Worm (Caenorhabditis elegans) whole organism, early embryonic: Measurements from ENCODE around the gene F16F9.3.

Experiments
- B0310.2 ChIP-seq: sonication (generic microtip); optimal IDR thresholded peaks from 2 replicates; lab custom pipeline; 2016; ENCODE audit warnings: mild to moderate bottlenecking, missing genetic modification characterization, missing compliant biosample characterization
- F13C5.2 ChIP-seq: sonication (generic microtip); optimal IDR thresholded peaks from 2 replicates; lab custom pipeline; 2017; ENCODE audit warnings: mild to moderate bottlenecking, missing genetic modification characterization, inconsistent platforms, missing compliant biosample characterization
- ama-1 ChIP-seq: fragments of 150-350 bp; optimal IDR thresholded peaks from 2 replicates; lab custom pipeline; 2014
- ceh-13 ChIP-seq: fragments of 200-800 bp; sonication (Bioruptor generic); optimal IDR thresholded peaks from 2 replicates; lab custom pipeline; 2018; ENCODE audit warnings: mild to moderate bottlenecking, missing genetic modification characterization, missing compliant biosample characterization
- flt-1 ChIP-seq: fragments of 200-800 bp; sonication (Bioruptor generic); IDR thresholded peaks from 2 replicates; pipeline ENCODE4 v1.3.6; 2022; ENCODE audit warnings: missing genetic modification characterization, missing compliant biosample characterization
- hmbx-1 ChIP-seq: sonication (generic microtip); optimal IDR thresholded peaks from 2 replicates; lab custom pipeline; 2016; ENCODE audit warnings: mild to moderate bottlenecking, missing genetic modification characterization, missing compliant biosample characterization
- tra-4 ChIP-seq: sonication (generic microtip); optimal IDR thresholded peaks from 2 replicates; lab custom pipeline; 2017; ENCODE audit warnings: missing genetic modification characterization, missing compliant biosample characterization

ce11 chrX:8473468-8473867, 16.1 kb downstream of the F16F9.3 start:
- TF ChIP-seq ama-1, result no peak
- no peak for TF ChIP-seq flt-1
- no peak for TF ChIP-seq ceh-13 (GFP tag; lab: Kevin White, UChicago)
- no peak for TF ChIP-seq tra-4 (tag; lab: Kevin White, UChicago)
- no peak for TF ChIP-seq B0310.2 (tag; lab: Kevin White, UChicago)
- no peak for TF ChIP-seq hmbx-1 (tag; lab: Kevin White, UChicago)
- TF ChIP-seq F13C5.2 (tag; lab: Kevin White, UChicago), result no peak
